Fruit fly (Drosophila melanogaster) whole organism, embryonic: ENCODE measurements around the gene Npc2a.

ENCODE experiments used
- Atf-2 ChIP-seq: fragments of 200-800 bp; sonication (Bioruptor generic); optimal IDR thresholded peaks from 2 replicates; lab custom pipeline; 2016; ENCODE audit warnings: missing biosample characterization, missing genetic modification characterization
- B-H1 ChIP-seq: fragments of 200-800 bp; sonication (Bioruptor generic); IDR thresholded peaks from 3 replicates; pipeline ENCODE4 v1.3.6; 2022; ENCODE audit warnings: missing biosample characterization, missing genetic modification characterization
- CG1024 ChIP-seq: fragments of 200-800 bp; sonication (Bioruptor generic); IDR thresholded peaks from 2 replicates; pipeline ENCODE4 v1.3.6; 2022; ENCODE audit warnings: missing biosample characterization, missing genetic modification characterization
- CG10321 ChIP-seq: fragments of 200-800 bp; sonication (Bioruptor generic); IDR thresholded peaks from 2 replicates; pipeline ENCODE4 v1.3.6; 2022; ENCODE audit warnings: missing biosample characterization, missing genetic modification characterization
- CG10366 ChIP-seq: fragments of 200-800 bp; sonication (Bioruptor generic); IDR thresholded peaks from 2 replicates; pipeline ENCODE4 v1.3.6; 2022; ENCODE audit warnings: missing biosample characterization, missing genetic modification characterization
- CG11398 ChIP-seq: fragments of 200-800 bp; sonication (Bioruptor generic); optimal IDR thresholded peaks from 2 replicates; lab custom pipeline; 2016; ENCODE audit warnings: missing biosample characterization, missing genetic modification characterization
- CG15269 ChIP-seq: fragments of 200-800 bp; sonication (Bioruptor generic); optimal IDR thresholded peaks from 2 replicates; lab custom pipeline; 2018; ENCODE audit warnings: missing biosample characterization, mild to moderate bottlenecking, missing genetic modification characterization, moderate library complexity
- CG17328 ChIP-seq: fragments of 200-800 bp; sonication (Bioruptor generic); IDR thresholded peaks from 2 replicates; pipeline ENCODE4 v1.3.6; 2022; ENCODE audit warnings: missing biosample characterization, missing genetic modification characterization
- CG17568 ChIP-seq: fragments of 200-800 bp; sonication (Bioruptor generic); optimal IDR thresholded peaks from 2 replicates; lab custom pipeline; 2018; ENCODE audit warnings: missing biosample characterization, mild to moderate bottlenecking, missing genetic modification characterization, moderate library complexity
- CG1792 ChIP-seq: fragments of 200-800 bp; sonication (Bioruptor generic); optimal IDR thresholded peaks from 2 replicates; lab custom pipeline; 2016; ENCODE audit warnings: missing biosample characterization, missing genetic modification characterization
- CG18599 ChIP-seq: fragments of 200-800 bp; sonication (Bioruptor generic); optimal IDR thresholded peaks from 3 replicates; lab custom pipeline; 2017; ENCODE audit warnings: missing biosample characterization, missing genetic modification characterization, mild to moderate bottlenecking, moderate library complexity, missing genetic modification reagents
- CG30403 ChIP-seq: fragments of 200-800 bp; sonication (Bioruptor generic); optimal IDR thresholded peaks from 3 replicates; lab custom pipeline; 2016; ENCODE audit warnings: missing biosample characterization, missing genetic modification characterization
- CG3407 ChIP-seq: fragments of 200-800 bp; sonication (Bioruptor generic); optimal IDR thresholded peaks from 2 replicates; lab custom pipeline; 2018; ENCODE audit warnings: missing biosample characterization, mild to moderate bottlenecking, missing genetic modification characterization
- CG34422 ChIP-seq: fragments of 200-800 bp; sonication (Bioruptor generic); IDR thresholded peaks from 3 replicates; pipeline ENCODE4 v1.3.6; 2022; ENCODE audit warnings: missing biosample characterization, missing genetic modification characterization
- CG7271 ChIP-seq: fragments of 200-800 bp; sonication (Bioruptor generic); optimal IDR thresholded peaks from 2 replicates; lab custom pipeline; 2018; ENCODE audit warnings: missing biosample characterization, mild to moderate bottlenecking, missing genetic modification characterization, moderate library complexity
- CG9437 ChIP-seq: fragments of 200-800 bp; sonication (Bioruptor generic); optimal IDR thresholded peaks from 2 replicates; lab custom pipeline; 2018; ENCODE audit warnings: missing biosample characterization, mild to moderate bottlenecking, missing genetic modification characterization
- Dfd ChIP-seq, 2 experiments: fragments of >200 bp; optimal IDR thresholded peaks; 2 replicates each; lab custom pipeline; 2017; ENCODE audit warnings: missing biosample characterization in 2 of 2, missing genetic modification characterization in 2 of 2
- ERR ChIP-seq: fragments of 200-800 bp; sonication (Bioruptor generic); optimal IDR thresholded peaks from 2 replicates; lab custom pipeline; 2016; ENCODE audit warnings: missing biosample characterization, missing genetic modification characterization
- HLH3B ChIP-seq: fragments of 200-800 bp; sonication (Bioruptor generic); IDR thresholded peaks from 2 replicates; pipeline ENCODE4 v1.3.6; 2022; ENCODE audit warnings: missing biosample characterization, missing genetic modification characterization
- Hr3 ChIP-seq: fragments of 200-800 bp; sonication (Bioruptor generic); optimal IDR thresholded peaks from 3 replicates; lab custom pipeline; 2016; ENCODE audit warnings: missing biosample characterization, missing genetic modification characterization
- MBD-R2 ChIP-seq: fragments of 200-800 bp; sonication (Bioruptor generic); IDR thresholded peaks from 2 replicates; pipeline ENCODE4 v1.3.6; 2022; ENCODE audit warnings: missing biosample characterization, missing genetic modification characterization
- Nf-YA ChIP-seq: fragments of 200-800 bp; sonication (Bioruptor generic); IDR thresholded peaks from 2 replicates; pipeline ENCODE4 v1.3.6; 2022; ENCODE audit warnings: missing biosample characterization, missing genetic modification characterization
- Nf-YB ChIP-seq: fragments of 200-800 bp; sonication (Bioruptor generic); optimal IDR thresholded peaks from 3 replicates; lab custom pipeline; 2019; ENCODE audit warnings: missing biosample characterization, mild to moderate bottlenecking, missing genetic modification characterization, moderate library complexity
- NfI ChIP-seq: fragments of 200-800 bp; sonication (Bioruptor generic); optimal IDR thresholded peaks from 3 replicates; lab custom pipeline; 2018; ENCODE audit warnings: missing biosample characterization, mild to moderate bottlenecking, missing genetic modification characterization, moderate library complexity
- Opbp ChIP-seq: fragments of 200-800 bp; sonication (Bioruptor generic); IDR thresholded peaks from 3 replicates; pipeline ENCODE4 v1.3.6; 2022; ENCODE audit warnings: missing biosample characterization, missing genetic modification characterization; ENCODE audit not compliant: partially characterized antibody
- Rx ChIP-seq: fragments of 200-800 bp; sonication (Bioruptor generic); IDR thresholded peaks from 2 replicates; pipeline ENCODE4 v1.3.6; 2022; ENCODE audit warnings: missing biosample characterization, missing genetic modification characterization
- Sry-β ChIP-seq: fragments of 200-800 bp; sonication (Bioruptor generic); optimal IDR thresholded peaks from 2 replicates; lab custom pipeline; 2018; ENCODE audit warnings: missing biosample characterization, mild to moderate bottlenecking, missing genetic modification characterization, moderate library complexity
- Trl ChIP-seq, 3 experiments: fragments of >200 bp in 2 of 3; fragments of 200-800 bp in 1 of 3; sonication (Bioruptor generic) in 1 of 3; optimal IDR thresholded peaks; 2 replicates in 1 of 3; 3 replicates in 2 of 3; lab custom pipeline; 2016 to 2017; ENCODE audit warnings: missing biosample characterization in 1 of 3, missing genetic modification characterization in 1 of 3
- bbx ChIP-seq: fragments of 200-800 bp; sonication (Bioruptor generic); IDR thresholded peaks from 2 replicates; pipeline ENCODE4 v1.3.6; 2022; ENCODE audit warnings: missing biosample characterization, missing genetic modification characterization; ENCODE audit not compliant: partially characterized antibody
- cas ChIP-seq: fragments of 200-800 bp; sonication (Bioruptor generic); IDR thresholded peaks from 2 replicates; pipeline ENCODE4 v1.3.6; 2022; ENCODE audit warnings: missing biosample characterization, missing genetic modification characterization
- disco-r ChIP-seq: fragments of 200-800 bp; sonication (Bioruptor generic); optimal IDR thresholded peaks from 2 replicates; lab custom pipeline; 2016; ENCODE audit warnings: missing biosample characterization, missing genetic modification characterization
- fd102C ChIP-seq: fragments of 200-800 bp; sonication (Bioruptor generic); optimal IDR thresholded peaks from 2 replicates; lab custom pipeline; 2018; ENCODE audit warnings: missing biosample characterization, mild to moderate bottlenecking, missing genetic modification characterization, moderate library complexity
- gcm ChIP-seq: fragments of 200-800 bp; sonication (Bioruptor generic); optimal IDR thresholded peaks from 2 replicates; lab custom pipeline; 2019; ENCODE audit warnings: missing biosample characterization, mild to moderate bottlenecking, missing genetic modification characterization, moderate library complexity
- grn ChIP-seq: fragments of 200-800 bp; sonication (Bioruptor generic); optimal IDR thresholded peaks from 3 replicates; lab custom pipeline; 2017; ENCODE audit warnings: missing biosample characterization, missing genetic modification characterization
- ind ChIP-seq: fragments of 200-800 bp; sonication (Bioruptor generic); optimal IDR thresholded peaks from 3 replicates; lab custom pipeline; 2016; ENCODE audit warnings: missing biosample characterization, missing genetic modification characterization
- insv ChIP-seq, 2 experiments: fragments of 200-800 bp; sonication (Bioruptor generic); optimal IDR thresholded peaks; 3 replicates each; lab custom pipeline; 2016 to 2018; ENCODE audit warnings: missing biosample characterization in 2 of 2, missing genetic modification characterization in 2 of 2
- kah ChIP-seq: fragments of 200-800 bp; sonication (Bioruptor generic); optimal IDR thresholded peaks from 2 replicates; lab custom pipeline; 2018; ENCODE audit warnings: missing biosample characterization, mild to moderate bottlenecking, missing genetic modification characterization
- lola ChIP-seq, 3 experiments: fragments of >200 bp in 2 of 3; fragments of 200-800 bp in 1 of 3; sonication (Bioruptor generic) in 1 of 3; optimal IDR thresholded peaks; 2 replicates each; lab custom pipeline; 2017 to 2019; ENCODE audit warnings: missing biosample characterization in 3 of 3, missing genetic modification characterization in 3 of 3, mild to moderate bottlenecking in 1 of 3, moderate library complexity in 1 of 3
- maf-S ChIP-seq: fragments of 200-800 bp; sonication (Bioruptor generic); optimal IDR thresholded peaks from 2 replicates; lab custom pipeline; 2016; ENCODE audit warnings: missing biosample characterization, missing genetic modification characterization
- mirr ChIP-seq: fragments of 200-800 bp; sonication (Bioruptor generic); optimal IDR thresholded peaks from 3 replicates; lab custom pipeline; 2018; ENCODE audit warnings: missing biosample characterization, mild to moderate bottlenecking, missing genetic modification characterization
- oc ChIP-seq: fragments of 200-800 bp; sonication (Bioruptor generic); optimal IDR thresholded peaks from 2 replicates; lab custom pipeline; 2018; ENCODE audit warnings: missing biosample characterization, mild to moderate bottlenecking, missing genetic modification characterization, moderate library complexity
- odd ChIP-seq: fragments of 200-800 bp; sonication (Bioruptor generic); optimal IDR thresholded peaks from 2 replicates; lab custom pipeline; 2017; ENCODE audit warnings: missing biosample characterization, mild to moderate bottlenecking, missing genetic modification characterization
- salm ChIP-seq: fragments of 200-800 bp; sonication (Bioruptor generic); optimal IDR thresholded peaks from 2 replicates; lab custom pipeline; 2018; ENCODE audit warnings: missing biosample characterization, mild to moderate bottlenecking, missing genetic modification characterization
- sob ChIP-seq: fragments of 200-800 bp; sonication (Bioruptor generic); IDR thresholded peaks from 2 replicates; pipeline ENCODE4 v1.3.6; 2022; ENCODE audit warnings: missing biosample characterization, missing genetic modification characterization
- ssp ChIP-seq: fragments of 200-800 bp; sonication (Bioruptor generic); IDR thresholded peaks from 2 replicates; pipeline ENCODE4 v1.3.6; 2022; ENCODE audit warnings: missing biosample characterization, missing genetic modification characterization
- sug ChIP-seq: fragments of 200-800 bp; optimal IDR thresholded peaks from 2 replicates; lab custom pipeline; 2019; ENCODE audit warnings: missing biosample characterization, mild to moderate bottlenecking, missing genetic modification characterization, moderate library complexity
- tio ChIP-seq: fragments of 200-800 bp; sonication (Bioruptor generic); optimal IDR thresholded peaks from 2 replicates; lab custom pipeline; 2017; ENCODE audit warnings: missing biosample characterization, missing genetic modification characterization, inconsistent platforms
- wor ChIP-seq: fragments of 200-800 bp; sonication (Bioruptor generic); IDR thresholded peaks from 2 replicates; pipeline ENCODE4 v1.3.6; 2022; ENCODE audit warnings: missing biosample characterization, missing genetic modification characterization
- zf30C ChIP-seq: fragments of 200-800 bp; sonication (Bioruptor generic); optimal IDR thresholded peaks from 3 replicates; lab custom pipeline; 2018; ENCODE audit warnings: missing biosample characterization, mild to moderate bottlenecking, missing genetic modification characterization

Npc2a gene

dm6 chr2L:2008980-2009954, 21.2 kb downstream of the Npc2a start, which contains the start of gene CG4238 (continued):
- TF ChIP-seq Nf-YB (GFP tag; lab: Kevin White, UChicago) (no peak), CG9437 (no peak), maf-S (GFP tag; lab: Kevin White, UChicago) (no peak), salm (tag; lab: Kevin White, UChicago) (no peak), CG1024 (GFP tag; lab: Robert Waterston, UW) (no peak), zf30C (GFP tag; lab: Kevin White, UChicago) (no peak), wor (GFP tag; lab: Robert Waterston, UW) (no peak), Trl (optimal IDR thresholded peaks at IDR 0.05; lab: Kevin White, UChicago) (no peak), Trl (GFP tag; optimal IDR thresholded peaks at IDR 0.05; lab: Kevin White, UChicago) (no peak), odd (GFP tag; lab: Kevin White, UChicago) (no peak), CG15269 (tag; lab: Kevin White, UChicago) (no peak), ind (GFP tag; lab: Kevin White, UChicago) (no peak), tio (GFP tag; lab: Kevin White, UChicago) (no peak), gcm (GFP tag; lab: Kevin White, UChicago) (no peak), CG10366 (GFP tag; lab: Robert Waterston, UW) (no peak), CG10321 (no peak), sob (GFP tag; lab: Robert Waterston, UW) (no peak), ssp (GFP tag; lab: Robert Waterston, UW) (no peak), insv (GFP tag; optimal IDR thresholded peaks at IDR 0.05; lab: Kevin White, UChicago) (peak in 1 of 2 experiments; percentile 87), HLH3B (no peak), mirr (no peak), Atf-2 (GFP tag; lab: Kevin White, UChicago) (no peak), grn (peak; percentile 74), Rx (no peak), CG17328 (GFP tag; lab: Robert Waterston, UW) (no peak), oc (no peak), lola (GFP tag; optimal IDR thresholded peaks at IDR 0.05; lab: Kevin White, UChicago) (no peak), cas (GFP tag; lab: Robert Waterston, UW) (no peak), CG18599 (GFP tag; lab: Kevin White, UChicago) (no peak), MBD-R2 (peak; percentile 86), disco-r (GFP tag; lab: Kevin White, UChicago) (no peak), CG34422 (GFP tag; lab: Robert Waterston, UW) (no peak), Nf-YA (no peak), CG30403 (GFP tag; lab: Kevin White, UChicago) (no peak), CG11398 (GFP tag; lab: Kevin White, UChicago) (no peak), CG1792 (GFP tag; lab: Kevin White, UChicago) (no peak), Dfd (GFP tag; optimal IDR thresholded peaks at IDR 0.05; lab: Kevin White, UChicago) (no peak), CG3407 (no peak), sug (tag; lab: Kevin White, UChicago) (peak; percentile 22), B-H1 (GFP tag; lab: Robert Waterston, UW) (no peak), NfI (GFP tag; lab: Kevin White, UChicago) (no peak), ERR (GFP tag; lab: Kevin White, UChicago) (no peak), fd102C (no peak), bbx (GFP tag; lab: Robert Waterston, UW) (peak; percentile 69), Sry-β (no peak), CG7271 (no peak), CG17568 (GFP tag; lab: Kevin White, UChicago) (no peak), Opbp (GFP tag; lab: Robert Waterston, UW) (peak; percentile 79), kah (GFP tag; lab: Kevin White, UChicago) (no peak), Hr3 (GFP tag; lab: Kevin White, UChicago) (no peak)
